Fruit fly (Drosophila melanogaster): ENCODE results near the gene emei.

Gene emei

DNA sequence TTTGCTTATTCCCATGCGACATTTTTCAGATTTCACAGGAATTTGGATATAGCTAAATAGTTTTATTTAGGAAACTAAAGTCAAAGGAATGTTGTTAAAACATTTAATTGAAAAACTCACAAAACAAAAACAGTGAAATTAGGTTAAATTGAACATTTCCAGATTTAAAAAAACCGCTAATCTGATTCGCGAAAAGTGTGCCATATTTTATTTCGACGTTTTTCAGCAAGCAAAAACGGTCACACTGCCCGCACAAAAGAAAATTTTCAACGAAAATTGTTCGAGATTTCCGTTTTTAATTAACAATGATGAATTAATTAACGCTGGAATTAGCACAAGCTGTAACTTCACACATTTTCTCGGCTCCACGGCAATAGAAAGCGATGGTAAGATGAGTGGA lies at the start of gene emei, which contains the start of gene CG34012:
Gene emei (plus strand): TSS at position 237 of the 400 bp plus-strand sequence.
Gene CG34012 (minus strand): TSS at position 52 of the 400 bp plus-strand sequence.
- no peak for TF ChIP-seq noc (tag; optimal IDR thresholded peaks at IDR 0.05)

DNA sequence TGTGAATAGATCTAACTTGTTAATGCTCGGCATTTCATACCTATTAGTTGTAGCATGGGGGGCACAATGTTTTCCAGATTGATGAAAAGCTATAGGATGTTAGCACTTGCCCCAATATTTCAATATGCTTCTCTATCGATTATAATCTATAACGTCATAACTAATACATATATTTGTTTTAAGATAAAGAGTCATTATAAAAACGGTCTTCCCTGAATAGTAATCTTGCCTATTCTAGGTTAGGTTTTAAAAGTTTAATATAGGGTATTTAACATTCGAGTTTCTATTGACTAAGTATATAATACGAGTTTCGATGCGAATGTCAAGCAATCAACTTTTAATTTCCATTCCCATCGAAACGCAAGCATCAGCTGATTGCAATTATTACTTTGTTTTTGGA lies 48.3 kb upstream of the emei start, which contains the start of the genes CG6321 and Blos2:
Gene CG6321 (minus strand): TSS at position 25 of the 400 bp plus-strand sequence.
Gene Blos2 (plus strand): TSS at position 372 of the 400 bp plus-strand sequence.
- TF ChIP-seq noc (tag; optimal IDR thresholded peaks at IDR 0.05), result peak; percentile 83

DNA sequence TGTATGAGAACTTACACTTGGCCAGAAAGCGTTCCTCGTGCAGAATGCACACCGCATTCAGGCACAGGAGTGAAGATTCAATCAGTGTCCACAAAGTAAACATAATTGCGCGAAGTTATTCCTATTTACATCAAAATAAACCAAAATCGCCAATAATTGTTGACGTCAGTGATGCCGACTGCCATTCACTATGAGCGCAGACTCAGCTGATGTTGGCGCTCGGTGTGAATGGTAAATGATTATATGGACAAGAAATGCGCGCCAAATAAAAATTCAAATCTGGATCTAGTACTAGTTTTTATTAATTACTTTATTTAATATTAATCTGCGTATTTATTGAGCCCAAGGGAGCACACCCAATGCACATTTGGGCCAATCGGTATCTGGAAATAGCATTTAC lies 47.0 kb upstream of the emei start, which contains the start of gene CG32069:
Gene CG32069 (minus strand): TSS at position 174 of the 400 bp plus-strand sequence.
- no peak for TF ChIP-seq noc (tag; optimal IDR thresholded peaks at IDR 0.05)

DNA sequence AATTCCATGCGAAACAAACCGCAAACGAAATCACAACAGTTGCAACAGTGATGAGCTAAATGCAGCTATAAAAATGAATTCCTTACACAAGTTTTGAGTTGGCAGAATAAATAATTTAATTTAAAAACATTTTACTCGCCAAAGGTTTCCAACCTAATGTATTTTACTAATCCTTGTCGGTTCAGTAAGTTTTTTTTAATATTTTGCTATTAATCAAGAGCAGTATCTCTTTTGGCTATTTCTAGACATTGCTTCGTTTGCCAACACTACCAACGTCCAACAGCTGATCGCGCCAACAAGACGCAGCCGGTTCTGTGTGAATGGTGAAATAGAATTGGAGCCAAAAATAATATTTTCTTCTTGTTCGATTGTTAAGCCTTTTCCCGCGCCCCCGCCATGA lies 44.8 kb upstream of the emei start, which contains the start of the genes CG32075, CG45101 and SuUR:
Gene CG32075 (minus strand): TSS at position 253 of the 400 bp plus-strand sequence.
Gene CG45101 (plus strand): TSS at position 303 of the 400 bp plus-strand sequence.
Gene SuUR (plus strand): TSS at position 303 of the 400 bp plus-strand sequence.
- TF ChIP-seq noc (tag; optimal IDR thresholded peaks at IDR 0.05), result peak; percentile 79

DNA sequence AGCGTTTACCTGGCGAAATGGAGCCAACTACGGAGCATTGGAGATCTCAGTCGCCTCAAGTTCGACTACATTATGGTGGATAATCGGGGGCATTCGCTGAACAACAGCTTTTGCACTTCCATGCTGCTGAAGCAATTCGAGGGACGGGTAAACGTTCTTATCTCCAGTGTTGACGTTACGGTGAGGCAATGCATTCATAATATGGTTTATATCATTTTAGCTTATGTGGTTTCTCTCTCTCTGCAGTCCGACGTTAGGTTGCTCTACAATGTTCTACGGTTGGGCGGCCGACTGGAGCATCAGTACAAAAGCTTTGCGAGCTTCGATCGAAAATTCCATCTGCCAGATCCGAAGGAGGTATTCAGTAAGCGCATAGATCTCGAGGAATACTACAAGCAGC lies 43.6 kb upstream of the emei start:
- TF ChIP-seq noc (tag; optimal IDR thresholded peaks at IDR 0.05), result no peak

DNA sequence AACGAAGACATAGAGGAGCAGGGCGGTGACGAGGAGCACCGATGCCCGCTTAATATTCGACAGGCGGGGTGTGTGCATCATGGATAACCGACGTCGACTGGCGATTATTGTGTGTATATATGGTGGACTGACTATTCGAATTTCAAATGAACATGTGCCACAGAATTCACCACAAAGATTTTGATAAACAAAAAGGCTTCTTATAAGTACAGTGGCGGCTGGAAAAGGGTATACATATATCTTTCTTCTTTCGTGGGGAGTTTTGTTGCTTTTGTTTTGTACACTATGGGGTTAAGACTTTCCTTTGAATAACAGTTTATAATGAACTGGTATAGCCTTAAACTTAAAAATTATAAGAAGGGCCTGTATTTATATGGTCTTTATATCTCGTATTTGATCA lies 39.7 kb upstream of the emei start, which contains the start of gene CG6310:
Gene CG6310 (minus strand): TSS at position 101 of the 400 bp plus-strand sequence.
- TF ChIP-seq noc (tag; optimal IDR thresholded peaks at IDR 0.05), result no peak

DNA sequence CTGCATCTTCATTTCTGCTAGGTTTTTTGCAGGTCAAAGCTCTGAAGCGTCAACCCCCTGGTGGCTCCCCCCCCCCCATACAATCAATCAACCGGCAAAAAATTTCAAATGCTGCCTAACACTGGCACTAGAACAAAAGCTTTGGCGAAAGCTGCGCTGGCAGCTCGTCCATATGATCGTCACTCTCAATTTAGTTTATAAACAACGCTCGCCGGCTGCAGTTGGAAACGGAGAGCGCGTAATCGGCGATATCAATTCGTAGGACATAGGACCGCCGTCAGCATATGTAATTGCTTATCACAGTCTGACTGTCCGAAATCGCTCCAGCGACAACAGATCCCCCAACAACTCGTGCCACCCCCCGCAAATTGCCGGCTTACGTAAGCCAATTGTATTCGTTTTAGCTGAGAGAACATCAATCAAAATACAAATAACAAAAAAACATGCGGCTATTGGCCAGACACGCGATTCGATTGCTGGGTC lies 39.1 kb upstream of the emei start, which contains the start of gene Mocs1:
Gene Mocs1 (plus strand): TSS at position 155 of the 483 bp plus-strand sequence.
- TF ChIP-seq noc (tag; optimal IDR thresholded peaks at IDR 0.05), result peak; percentile 67

DNA sequence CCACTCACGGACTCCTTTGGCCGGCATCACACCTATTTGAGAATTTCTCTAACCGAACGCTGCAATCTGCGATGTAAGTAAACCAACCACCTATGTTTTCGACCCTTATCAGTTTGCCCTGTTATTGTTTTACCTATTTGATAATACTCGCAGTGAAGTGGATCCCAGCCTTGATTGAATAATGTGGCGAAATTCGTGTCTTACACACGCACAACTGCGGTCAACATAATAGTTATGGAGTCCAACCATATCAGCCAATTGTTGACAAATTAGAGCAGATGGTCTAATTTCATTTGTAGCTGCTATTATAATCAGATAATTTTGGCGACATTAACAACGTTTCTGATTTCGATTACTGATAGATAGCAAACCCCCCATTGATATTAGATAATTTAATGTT lies 38.4 kb upstream of the emei start:
- no peak for TF ChIP-seq noc (tag; optimal IDR thresholded peaks at IDR 0.05)

DNA sequence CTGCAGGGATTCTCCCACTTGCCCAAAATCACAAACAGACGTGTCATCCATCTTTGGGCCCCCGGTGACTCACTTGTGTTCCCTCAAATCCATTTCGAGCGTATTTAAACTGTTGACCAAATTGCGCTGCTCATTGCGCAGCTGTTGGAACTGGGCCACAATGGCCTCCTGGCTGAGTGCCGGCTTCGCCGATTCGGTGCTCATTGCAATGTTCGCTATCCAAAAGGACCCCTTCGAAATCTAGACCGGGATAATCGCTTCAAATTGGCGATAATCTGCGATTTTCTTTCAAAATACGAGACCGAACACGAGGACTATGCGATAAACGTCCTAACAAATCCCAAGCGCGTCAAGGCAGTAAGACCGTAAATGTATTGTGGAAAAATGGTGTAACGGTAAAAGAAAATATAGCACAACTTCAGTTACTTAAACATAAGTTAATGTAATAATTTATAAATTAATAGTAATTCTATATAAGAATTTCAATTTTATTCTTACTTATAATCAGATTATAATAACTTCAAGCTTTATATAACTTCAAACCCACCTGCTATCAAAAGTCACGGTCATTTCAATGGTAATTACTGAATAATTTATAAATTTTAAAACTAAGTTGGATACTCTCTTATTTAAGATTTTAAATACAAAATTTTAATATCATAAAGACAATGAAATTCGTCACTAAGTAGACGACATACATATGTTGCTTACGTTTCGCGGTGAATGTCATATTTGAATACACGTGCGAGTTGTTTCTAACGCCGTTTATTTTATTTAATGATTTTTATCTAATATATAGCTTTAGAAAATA lies 35.2 kb upstream of the emei start, which contains the start of the genes Pfdn2 and Noc1:
Gene Pfdn2 (minus strand): TSS at position 346 of the 811 bp plus-strand sequence.
Gene Noc1 (plus strand): TSS at position 727 of the 811 bp plus-strand sequence.
- TF ChIP-seq noc (tag; optimal IDR thresholded peaks at IDR 0.05), result no peak

DNA sequence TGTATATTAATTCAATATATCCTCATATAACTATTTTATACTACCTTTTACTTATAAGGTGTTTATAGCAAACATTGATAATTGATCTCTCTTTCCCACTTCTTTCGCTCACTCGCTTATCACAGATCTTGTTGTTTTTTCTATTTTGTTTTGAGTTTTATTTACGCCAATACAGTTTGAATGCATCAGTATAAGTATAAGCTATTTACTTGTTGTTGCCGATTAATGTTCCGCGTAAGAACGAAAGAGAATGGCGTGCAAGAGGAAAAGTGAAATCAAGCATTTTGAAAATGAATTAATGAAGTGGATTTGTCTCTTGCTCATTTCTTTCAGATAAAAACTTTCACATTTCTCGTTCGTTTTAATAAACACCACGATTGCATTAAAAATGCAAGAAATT lies 25.9 kb upstream of the emei start:
- no peak for TF ChIP-seq noc (tag; optimal IDR thresholded peaks at IDR 0.05)

DNA sequence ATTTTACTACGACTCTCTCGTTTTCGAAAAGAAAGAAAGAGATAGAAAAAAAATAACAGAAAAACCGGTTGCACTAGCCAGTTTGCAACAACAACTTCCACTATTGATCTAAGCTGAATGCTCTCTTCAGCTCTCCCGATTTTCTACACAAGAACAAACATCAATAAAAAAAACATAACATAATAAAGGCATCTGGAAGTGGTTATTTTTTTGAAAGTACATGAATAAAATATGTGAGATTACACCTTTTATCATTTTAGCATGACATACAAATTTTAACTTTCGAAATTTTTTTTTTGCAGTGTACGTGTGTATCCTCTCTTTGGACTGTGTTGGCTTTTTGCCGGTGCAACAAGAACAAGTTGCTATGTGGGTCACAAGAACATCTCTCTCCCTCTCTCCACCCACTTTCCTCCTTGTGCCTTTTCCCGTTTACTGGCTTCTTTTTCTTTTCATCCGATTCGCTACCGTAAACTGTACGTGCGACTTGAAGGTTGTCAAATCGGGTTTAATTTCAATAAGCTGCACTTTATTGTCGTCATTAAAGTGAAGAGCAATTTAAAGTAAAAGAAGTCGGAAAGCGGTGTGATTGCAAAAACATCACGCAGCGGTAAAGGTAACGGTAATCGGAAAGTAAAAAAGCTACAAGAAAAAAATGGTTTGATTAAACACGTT lies 24.8 kb upstream of the emei start:
- TF ChIP-seq noc (tag; optimal IDR thresholded peaks at IDR 0.05), result peak; percentile 93

DNA sequence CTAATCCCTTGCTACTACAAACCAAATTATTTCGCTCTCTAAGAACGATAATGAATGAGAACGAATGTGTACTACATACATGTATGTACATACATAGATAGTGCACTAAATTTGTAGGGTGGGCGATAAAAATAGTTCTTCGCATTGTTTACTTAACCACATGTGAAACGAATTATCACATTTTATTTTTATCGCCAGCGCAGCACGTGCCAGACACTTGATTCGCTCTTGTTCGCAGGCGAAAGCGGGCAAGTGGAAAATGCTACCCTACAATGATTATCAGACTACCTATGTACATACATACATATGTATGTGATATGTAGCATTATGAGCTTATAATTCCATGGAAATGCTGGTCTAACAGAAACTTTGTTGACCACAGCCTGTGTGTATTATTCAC lies 23.7 kb upstream of the emei start:
- TF ChIP-seq noc (tag; optimal IDR thresholded peaks at IDR 0.05), result no peak

DNA sequence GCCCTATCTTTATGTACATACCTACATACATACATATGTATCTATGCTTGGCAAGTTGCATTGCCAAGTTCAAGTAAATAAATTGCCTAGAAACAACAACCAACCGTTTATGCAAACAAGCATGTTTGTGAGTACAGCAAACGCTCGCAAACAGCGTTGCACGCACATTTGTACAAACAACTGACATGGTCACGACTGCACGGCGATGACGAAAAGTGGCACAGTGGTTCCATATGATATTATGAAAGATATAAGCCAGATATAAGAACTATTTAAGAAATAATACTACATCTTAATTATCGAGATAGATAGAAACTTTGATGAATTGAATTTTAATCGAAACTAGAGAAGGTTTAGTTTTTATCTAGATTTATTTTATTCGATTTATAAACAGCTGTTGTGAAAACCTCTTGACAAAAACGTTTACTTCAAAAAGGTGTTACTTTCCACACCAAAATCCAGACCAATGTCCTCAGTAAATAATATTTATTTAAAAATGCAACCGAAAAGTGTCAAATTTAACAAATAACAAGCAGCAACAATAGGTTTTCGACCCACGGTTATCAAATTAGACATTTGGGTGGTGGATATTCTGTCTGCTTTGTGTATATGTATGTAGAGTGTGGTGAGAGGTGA lies 19.6 kb upstream of the emei start:
- peak; percentile 81 for TF ChIP-seq noc (tag; optimal IDR thresholded peaks at IDR 0.05)

DNA sequence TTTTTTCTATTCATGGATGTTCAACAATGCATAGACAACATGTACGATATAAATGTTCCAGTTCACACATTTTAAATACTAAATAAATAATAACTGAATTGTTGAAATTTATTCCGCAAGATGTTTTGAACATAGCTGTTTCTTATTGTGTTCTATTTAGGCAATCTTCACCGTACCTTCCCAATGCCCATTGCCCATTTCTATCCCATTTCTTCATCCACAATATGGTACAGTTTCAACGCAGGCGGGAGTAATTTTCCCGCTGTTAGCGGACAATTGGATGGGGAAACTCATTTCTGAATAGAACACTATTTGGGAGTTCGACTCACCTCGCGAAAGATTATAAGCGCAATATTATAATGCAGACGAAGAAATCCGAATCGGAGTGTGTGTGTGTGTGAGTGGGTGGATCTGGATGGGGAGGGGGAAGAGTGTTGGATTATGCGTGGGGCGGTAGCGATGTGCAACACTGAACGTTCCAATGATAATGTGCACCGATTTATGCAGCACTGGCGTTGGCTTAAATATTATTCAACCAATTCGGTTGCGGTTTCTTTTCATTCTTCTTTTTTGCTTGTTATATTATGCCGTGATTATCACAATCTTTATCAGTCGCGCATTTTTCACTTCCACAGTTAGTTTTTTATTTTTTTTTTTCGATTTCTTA lies 17.4 kb upstream of the emei start:
- TF ChIP-seq noc (tag; optimal IDR thresholded peaks at IDR 0.05), result peak; percentile 1

DNA sequence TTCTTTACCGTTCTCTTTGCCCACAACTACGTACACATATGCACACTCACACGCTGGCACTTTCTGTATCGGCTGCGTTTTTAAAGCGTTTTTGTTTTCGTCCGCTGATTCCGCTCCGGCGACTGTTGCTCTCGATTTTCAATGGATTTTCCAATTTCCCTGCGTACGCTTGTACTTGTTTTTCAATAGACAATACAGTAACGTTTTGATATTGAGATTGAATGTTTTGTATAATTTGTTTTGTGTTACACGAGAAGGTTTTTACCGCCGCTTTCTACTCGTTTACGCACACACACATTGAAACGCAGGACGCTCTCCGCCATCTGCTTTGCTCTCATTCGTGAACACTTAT lies 16.9 kb upstream of the emei start:
- TF ChIP-seq noc (tag; optimal IDR thresholded peaks at IDR 0.05), result no peak
